Fruit fly (Drosophila melanogaster) whole organism, wandering third instar larva: ENCODE results near the gene cav.

Experiments used
- Abd-B ChIP-seq: fragments of >200 bp; optimal IDR thresholded peaks from 2 replicates; lab custom pipeline; 2017; ENCODE audit warnings: missing biosample characterization, missing genetic modification characterization
- Dfd ChIP-seq: fragments of >200 bp; optimal IDR thresholded peaks from 2 replicates; lab custom pipeline; 2017; ENCODE audit warnings: missing biosample characterization, missing genetic modification characterization
- Dif ChIP-seq: fragments of 200-275, 200-300 bp; sonication (Bioruptor generic); optimal IDR thresholded peaks from 2 replicates; lab custom pipeline; 2018; ENCODE audit warnings: missing biosample characterization, missing genetic modification characterization; ENCODE audit not compliant: partially characterized antibody
- Mio ChIP-seq: sonication (Bioruptor generic); optimal IDR thresholded peaks from 2 replicates; lab custom pipeline; 2016; ENCODE audit warnings: missing biosample characterization, missing genetic modification characterization
- br ChIP-seq: fragments of 200-800 bp; sonication (Bioruptor generic); optimal IDR thresholded peaks from 2 replicates; lab custom pipeline; 2016; ENCODE audit warnings: missing biosample characterization, missing genetic modification characterization
- dsf ChIP-seq: sonication (Bioruptor generic); optimal IDR thresholded peaks from 2 replicates; lab custom pipeline; 2016; ENCODE audit warnings: missing biosample characterization, missing genetic modification characterization, borderline replicate concordance
- ey ChIP-seq: fragments of 200-800 bp; sonication (Bioruptor generic); optimal IDR thresholded peaks from 2 replicates; lab custom pipeline; 2016; ENCODE audit warnings: missing biosample characterization, missing genetic modification characterization
- lola ChIP-seq: fragments of >200 bp; optimal IDR thresholded peaks from 2 replicates; lab custom pipeline; 2017; ENCODE audit warnings: missing biosample characterization, missing genetic modification characterization
- psq ChIP-seq: fragments of 200-800 bp; sonication (Bioruptor generic); optimal IDR thresholded peaks from 3 replicates; lab custom pipeline; 2017; ENCODE audit warnings: missing biosample characterization, mild to moderate bottlenecking, missing genetic modification characterization, moderate library complexity
- usp ChIP-seq: fragments of >200 bp; optimal IDR thresholded peaks from 2 replicates; lab custom pipeline; 2017; ENCODE audit warnings: missing biosample characterization, missing genetic modification characterization

dm6 chr3R:24202723-24203122, 18.2 kb upstream of the cav start:
- no peak for TF ChIP-seq dsf (GFP tag; lab: Kevin White, UChicago)
- no peak for TF ChIP-seq Abd-B (GFP tag; lab: Kevin White, UChicago)
- no peak for TF ChIP-seq psq (GFP tag; lab: Kevin White, UChicago)
- no peak for TF ChIP-seq lola (GFP tag; lab: Kevin White, UChicago)
- no peak for TF ChIP-seq usp (GFP tag; lab: Kevin White, UChicago)
- TF ChIP-seq Mio: no peak
- no peak for TF ChIP-seq Dfd (GFP tag; lab: Kevin White, UChicago)
- no peak for TF ChIP-seq ey
- no peak for TF ChIP-seq br (GFP tag; lab: Kevin White, UChicago)
- TF ChIP-seq Dif (GFP tag; lab: Kevin White, UChicago): no peak
